Fruit fly (Drosophila melanogaster) whole organism, wandering third instar larva: ENCODE results near the gene CG14826.

Experiments used
- Abd-B ChIP-seq: fragments of >200 bp; optimal IDR thresholded peaks from 2 replicates; lab custom pipeline; 2017; ENCODE audit warnings: missing biosample characterization, missing genetic modification characterization
- Dif ChIP-seq: fragments of 200-275, 200-300 bp; sonication (Bioruptor generic); optimal IDR thresholded peaks from 2 replicates; lab custom pipeline; 2018; ENCODE audit warnings: missing biosample characterization, missing genetic modification characterization; ENCODE audit not compliant: partially characterized antibody
- Mio ChIP-seq: sonication (Bioruptor generic); optimal IDR thresholded peaks from 2 replicates; lab custom pipeline; 2016; ENCODE audit warnings: missing biosample characterization, missing genetic modification characterization
- N ChIP-seq: fragments of >200 bp; optimal IDR thresholded peaks from 2 replicates; lab custom pipeline; 2018; ENCODE audit warnings: missing biosample characterization, missing external identifiers, missing genetic modification characterization
- Sp1 ChIP-seq: fragments of 200-800 bp; sonication (Bioruptor generic); optimal IDR thresholded peaks from 3 replicates; lab custom pipeline; 2019; ENCODE audit warnings: missing biosample characterization, mild to moderate bottlenecking, missing genetic modification characterization, moderate library complexity
- br ChIP-seq: fragments of 200-800 bp; sonication (Bioruptor generic); optimal IDR thresholded peaks from 2 replicates; lab custom pipeline; 2016; ENCODE audit warnings: missing biosample characterization, missing genetic modification characterization
- dsf ChIP-seq: sonication (Bioruptor generic); optimal IDR thresholded peaks from 2 replicates; lab custom pipeline; 2016; ENCODE audit warnings: missing biosample characterization, missing genetic modification characterization, borderline replicate concordance
- h ChIP-seq: fragments of 200-800 bp; sonication (Bioruptor generic); optimal IDR thresholded peaks from 3 replicates; lab custom pipeline; 2016; ENCODE audit warnings: missing biosample characterization, mild to moderate bottlenecking, missing genetic modification characterization
- jim ChIP-seq: fragments of 175-275, 200-325 bp; sonication (Bioruptor generic); optimal IDR thresholded peaks from 2 replicates; lab custom pipeline; 2016; ENCODE audit warnings: missing biosample characterization, mild to moderate bottlenecking, missing genetic modification characterization
- pan ChIP-seq: fragments of >200 bp; optimal IDR thresholded peaks from 2 replicates; lab custom pipeline; 2017
- psq ChIP-seq: fragments of 200-800 bp; sonication (Bioruptor generic); optimal IDR thresholded peaks from 3 replicates; lab custom pipeline; 2017; ENCODE audit warnings: missing biosample characterization, mild to moderate bottlenecking, missing genetic modification characterization, moderate library complexity
- usp ChIP-seq: fragments of >200 bp; optimal IDR thresholded peaks from 2 replicates; lab custom pipeline; 2017; ENCODE audit warnings: missing biosample characterization, missing genetic modification characterization

DNA sequence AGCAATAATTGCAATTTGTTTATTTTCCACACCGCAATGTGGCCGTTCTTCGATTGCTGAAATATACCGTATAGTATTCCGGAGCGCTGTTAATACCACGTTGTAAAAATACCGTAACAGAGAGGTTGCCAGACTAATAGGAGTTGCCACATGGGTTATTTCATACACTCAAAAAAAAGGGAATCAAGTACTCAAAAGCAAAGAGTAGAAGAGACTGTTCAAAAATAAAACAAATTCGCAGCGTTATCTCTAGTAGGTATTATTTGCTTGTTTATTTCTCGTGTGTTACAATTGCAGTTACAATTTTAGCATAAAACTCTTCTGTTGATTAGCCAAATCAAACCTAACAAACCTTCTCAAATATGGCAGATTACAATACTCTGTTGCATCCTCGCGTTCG, 16.2 kb downstream of the CG14826 start, which contains the start of gene MED4:
- TF ChIP-seq jim (GFP tag; lab: Kevin White, UChicago) (peak; percentile 45), dsf (GFP tag; lab: Kevin White, UChicago) (no peak), Mio (no peak), psq (GFP tag; lab: Kevin White, UChicago) (peak; percentile 55), Dif (GFP tag; lab: Kevin White, UChicago) (no peak), h (GFP tag; lab: Kevin White, UChicago) (peak; percentile 68), br (GFP tag; lab: Kevin White, UChicago) (peak; percentile 59), N (GFP tag; lab: Kevin White, UChicago) (no peak), pan (no peak), Abd-B (GFP tag; lab: Kevin White, UChicago) (no peak), Sp1 (peak; percentile 55), usp (GFP tag; lab: Kevin White, UChicago) (no peak)
